Worm (Caenorhabditis elegans) whole organism, early embryonic: ENCODE results near the gene C24A3.4.

Experiments
- F13C5.2 ChIP-seq: sonication (generic microtip); optimal IDR thresholded peaks from 2 replicates; lab custom pipeline; 2017; ENCODE audit warnings: mild to moderate bottlenecking, missing genetic modification characterization, inconsistent platforms, missing compliant biosample characterization
- ama-1 ChIP-seq: fragments of 150-350 bp; optimal IDR thresholded peaks from 2 replicates; lab custom pipeline; 2014
- ceh-13 ChIP-seq: fragments of 200-800 bp; sonication (Bioruptor generic); optimal IDR thresholded peaks from 2 replicates; lab custom pipeline; 2018; ENCODE audit warnings: mild to moderate bottlenecking, missing genetic modification characterization, missing compliant biosample characterization
- flt-1 ChIP-seq: fragments of 200-800 bp; sonication (Bioruptor generic); IDR thresholded peaks from 2 replicates; pipeline ENCODE4 v1.3.6; 2022; ENCODE audit warnings: missing genetic modification characterization, missing compliant biosample characterization
- hmg-4 ChIP-seq: fragments of 200-800 bp; sonication (Bioruptor generic); optimal IDR thresholded peaks from 2 replicates; lab custom pipeline; 2018; ENCODE audit warnings: mild to moderate bottlenecking, missing genetic modification characterization, missing compliant biosample characterization
- pes-1 ChIP-seq: fragments of 200-800 bp; sonication (Bioruptor generic); IDR thresholded peaks from 2 replicates; pipeline ENCODE4 v1.3.6; 2022; ENCODE audit warnings: missing genetic modification reagents, missing genetic modification characterization, missing compliant biosample characterization

DNA sequence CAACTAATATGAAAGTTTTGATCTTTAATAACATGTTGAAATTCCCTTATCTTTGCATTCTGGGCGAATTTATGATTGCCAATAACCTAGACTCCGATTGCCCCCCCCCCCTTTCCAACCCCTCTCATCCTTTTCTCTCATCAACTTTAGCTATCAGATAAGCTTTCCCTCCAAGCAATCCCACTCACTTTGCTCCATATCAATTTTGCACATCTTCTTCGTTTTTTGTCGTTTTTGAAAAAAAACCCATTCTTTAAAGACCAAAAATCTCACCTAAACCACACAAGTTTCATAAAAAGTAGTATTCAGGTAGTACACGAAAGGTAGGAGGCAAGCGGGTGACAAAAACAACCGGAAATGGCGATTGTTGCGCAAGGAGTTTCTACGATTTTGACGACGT is 4.4 kb upstream of the C24A3.4 start, which contains the start of gene twk-18:
- TF ChIP-seq ceh-13 (no peak), ama-1 (lab: Kevin White, UChicago) (no peak), flt-1 (GFP tag; lab: Robert Waterston, UW) (no peak), pes-1 (no peak), F13C5.2 (tag; lab: Kevin White, UChicago) (no peak), hmg-4 (GFP tag; lab: Kevin White, UChicago) (no peak)
